Worm (Caenorhabditis elegans): ENCODE results near the gene srd-49.

DNA sequence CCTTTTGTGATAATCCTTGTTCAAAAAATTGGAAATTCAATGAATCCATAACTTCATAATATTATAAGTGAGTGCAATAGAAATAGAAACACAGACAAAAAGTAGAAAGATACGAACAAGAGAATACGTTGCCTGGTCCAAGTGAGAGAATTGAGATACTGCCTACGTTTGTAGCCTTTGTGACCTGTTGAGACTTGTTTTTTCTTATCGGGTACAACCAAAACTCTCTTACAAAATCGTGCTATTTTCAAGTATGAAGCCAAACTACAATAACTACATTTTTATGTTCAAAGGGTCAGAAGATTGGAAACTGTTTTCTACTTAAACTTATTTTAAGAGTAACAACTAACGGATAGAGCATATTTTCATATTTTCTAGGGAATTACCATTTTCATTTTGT lies 12.8 kb upstream of the srd-49 start, which contains the start of gene nhr-205:
- TF ChIP-seq ceh-36 (tag; optimal IDR thresholded peaks at IDR 0.05) (no peak), B0310.2 (tag; optimal IDR thresholded peaks at IDR 0.05) (no peak), ama-1 (optimal IDR thresholded peaks at IDR 0.05) (no peak), flt-1 (GFP tag; IDR thresholded peaks at IDR 0.05) (no peak), hmg-4 (GFP tag; optimal IDR thresholded peaks at IDR 0.05) (no peak)
